Worm (Caenorhabditis elegans) whole organism, L3 larva: ENCODE results near the gene wdr-62.

Source experiments
- ama-1 ChIP-seq: fragments of 150-350 bp; optimal IDR thresholded peaks from 2 replicates; lab custom pipeline; 2018
- ceh-16 ChIP-seq: sonication (generic microtip); optimal IDR thresholded peaks from 2 replicates; lab custom pipeline; 2017; ENCODE audit warnings: missing biosample characterization, missing genetic modification characterization
- ceh-28 ChIP-seq: fragments of 150-350 bp; optimal IDR thresholded peaks from 2 replicates; lab custom pipeline; 2014; ENCODE audit warnings: missing biosample characterization, missing genetic modification reagents, missing genetic modification characterization
- daf-12 ChIP-seq: fragments of 150-350 bp; optimal IDR thresholded peaks from 2 replicates; lab custom pipeline; 2014; ENCODE audit warnings: missing biosample characterization, missing genetic modification reagents, missing genetic modification characterization
- elt-3 ChIP-seq, 3 experiments: fragments of 150-350 bp in 1 of 3; sonication (generic microtip) in 2 of 3; optimal IDR thresholded peaks; 2 replicates in 2 of 3; 4 replicates in 1 of 3; lab custom pipeline; 2014 to 2017; ENCODE audit warnings: missing biosample characterization in 3 of 3, missing genetic modification characterization in 3 of 3
- nfya-1 ChIP-seq: sonication (generic microtip); optimal IDR thresholded peaks from 2 replicates; lab custom pipeline; 2017; ENCODE audit warnings: missing genetic modification characterization, mild to moderate bottlenecking, missing compliant biosample characterization, antibody characterized with exemption, moderate library complexity; ENCODE audit not compliant: insufficient read depth
- nhr-11 ChIP-seq: fragments of 150-350 bp; optimal IDR thresholded peaks from 2 replicates; lab custom pipeline; 2014; ENCODE audit warnings: missing biosample characterization, missing genetic modification characterization
- nhr-12 ChIP-seq: fragments of 150-350 bp; optimal IDR thresholded peaks from 2 replicates; lab custom pipeline; 2014; ENCODE audit warnings: missing biosample characterization, missing genetic modification characterization
- nhr-25 ChIP-seq: sonication (generic microtip); optimal IDR thresholded peaks from 2 replicates; lab custom pipeline; 2017; ENCODE audit warnings: missing biosample characterization, missing genetic modification characterization
- nhr-76 ChIP-seq: fragments of 150-350 bp; sonication (generic microtip); optimal IDR thresholded peaks from 5 replicates; lab custom pipeline; 2014; ENCODE audit warnings: missing biosample characterization, missing genetic modification characterization
- pqm-1 ChIP-seq: fragments of 150-350 bp; optimal IDR thresholded peaks from 2 replicates; lab custom pipeline; 2017; ENCODE audit warnings: missing biosample characterization, missing genetic modification characterization, inconsistent platforms
- tbx-2 ChIP-seq: sonication (generic microtip); optimal IDR thresholded peaks from 2 replicates; lab custom pipeline; 2016; ENCODE audit warnings: mild to moderate bottlenecking, missing genetic modification characterization, missing compliant biosample characterization
- unc-39 ChIP-seq: sonication (generic microtip); optimal IDR thresholded peaks from 4 replicates; lab custom pipeline; 2017; ENCODE audit warnings: missing biosample characterization, missing genetic modification characterization

DNA sequence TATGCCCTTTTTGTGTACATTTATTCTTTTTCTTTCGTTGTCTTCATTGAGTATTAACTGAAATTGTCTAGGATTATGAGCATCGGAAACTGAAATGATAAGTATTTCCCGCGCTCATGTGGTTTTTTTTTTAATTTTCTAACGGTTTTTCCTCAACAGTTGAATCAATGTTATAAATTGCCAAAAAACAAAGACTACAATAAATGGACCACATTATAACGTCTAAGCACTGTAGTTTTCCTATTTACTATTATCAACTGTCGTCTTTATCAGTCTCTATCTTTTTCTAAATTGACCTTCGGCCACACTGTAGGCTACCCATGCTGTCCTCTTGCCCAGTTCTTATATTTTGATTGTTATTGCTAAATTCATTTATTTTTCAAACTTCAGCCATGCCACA, 63.9 kb downstream of the wdr-62 start, which contains the start of gene acs-14:
- TF ChIP-seq unc-39 (no peak), elt-3 (tag; optimal IDR thresholded peaks at IDR 0.05; lab: Kevin White, UChicago) (no peak), ceh-28 (tag; lab: Kevin White, UChicago) (no peak), pqm-1 (no peak), nhr-12 (no peak), nhr-76 (no peak), nhr-25 (tag; lab: Kevin White, UChicago) (no peak), daf-12 (no peak), nhr-11 (tag; lab: Kevin White, UChicago) (no peak), ama-1 (lab: Kevin White, UChicago) (no peak), tbx-2 (tag; lab: Kevin White, UChicago) (no peak), ceh-16 (tag; lab: Kevin White, UChicago) (no peak), nfya-1 (tag; lab: Kevin White, UChicago) (no peak)
